Worm (Caenorhabditis elegans): Measurements from ENCODE around the gene K02D10.1.
A peak's percentile ranks its signal among the peaks of the same experiment; 100 is the strongest.

K02D10.1 gene

DNA sequence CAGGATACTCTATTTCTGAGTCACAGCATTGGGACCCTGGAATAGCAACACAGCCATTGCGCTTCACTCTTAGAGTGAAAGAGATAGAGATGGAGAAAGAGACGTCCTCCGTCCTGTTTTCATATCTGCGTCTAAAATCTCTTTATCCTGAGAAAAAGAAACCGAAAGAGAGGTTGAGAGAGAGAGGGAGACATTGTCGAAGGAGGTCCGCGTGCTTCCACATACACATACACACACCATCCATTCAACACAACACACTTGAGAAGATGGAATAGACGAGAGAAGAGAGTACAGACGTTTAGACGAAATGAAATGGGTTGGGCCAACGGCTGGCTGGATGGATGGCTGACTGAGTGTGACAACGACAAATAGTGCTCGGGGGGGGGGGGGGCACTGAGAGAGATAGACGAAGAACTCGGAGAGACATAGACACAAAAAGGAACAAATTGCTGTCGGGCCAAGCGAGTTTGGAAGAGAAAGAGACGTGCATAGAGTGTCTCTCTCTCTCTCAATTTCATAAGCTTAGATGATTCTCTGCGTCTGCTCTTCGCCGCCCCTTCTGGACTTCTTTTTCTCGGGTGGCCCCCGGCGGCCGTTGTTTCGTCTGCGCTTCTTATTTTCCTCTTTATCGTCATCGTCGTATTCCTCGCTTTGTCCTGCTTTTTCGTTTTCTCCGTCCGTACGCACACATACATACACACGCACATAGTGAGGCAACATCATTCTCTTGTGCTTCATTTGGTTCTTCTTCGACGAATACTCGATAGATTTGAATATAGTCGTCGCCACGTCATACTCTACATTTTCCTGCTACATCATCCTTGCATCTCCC is 30.8 kb downstream of the K02D10.1 start, which contains the start of gene F54F2.6 (continued):
- peak; percentile 1 for TF ChIP-seq athp-1 (tag; optimal IDR thresholded peaks at IDR 0.05)
- peak; percentile 99 for TF ChIP-seq zfh-2 (GFP tag; conservative IDR thresholded peaks at IDR 0.05)
- 0 out of 2 replicates have a peak, but pooled peaks have one; percentile 32 for TF ChIP-seq C17E4.6 (GFP tag; IDR thresholded peaks at IDR 0.05)
- TF ChIP-seq Y67H2A.10 (GFP tag; conservative IDR thresholded peaks at IDR 0.05), result no peak
- TF ChIP-seq repo-1 (tag; optimal IDR thresholded peaks at IDR 0.05), result peak; percentile 57
- TF ChIP-seq dox-1 (GFP tag; IDR thresholded peaks at IDR 0.05), result peak; percentile 77
- peak; percentile 81 for TF ChIP-seq atf-7 (tag; optimal IDR thresholded peaks at IDR 0.05)
- peak; percentile 42 for TF ChIP-seq madf-10 (tag; optimal IDR thresholded peaks at IDR 0.05)
- TF ChIP-seq snpc-4 (GFP tag; optimal IDR thresholded peaks at IDR 0.05), result no peak
- TF ChIP-seq snpc-4 (tag; optimal IDR thresholded peaks at IDR 0.05), result peak in 2 of 4 experiments; percentile 50
- TF ChIP-seq xnd-1 (tag; optimal IDR thresholded peaks at IDR 0.05), result no peak
- peak in 1 of 2 experiments; percentile 36 for TF ChIP-seq let-607 (tag; optimal IDR thresholded peaks at IDR 0.05)
- TF ChIP-seq T26A5.8 (tag; optimal IDR thresholded peaks at IDR 0.05), result no peak
- TF ChIP-seq F37B4.10 (GFP tag; IDR thresholded peaks at IDR 0.05), result 0 out of 2 replicates have a peak, but pooled peaks have one; percentile 9
- TF ChIP-seq B0035.1 (tag; optimal IDR thresholded peaks at IDR 0.05), result peak; percentile 32
- no peak for TF ChIP-seq F52B5.7 (tag; optimal IDR thresholded peaks at IDR 0.05)
- peak; percentile 88 for TF ChIP-seq ceh-27 (GFP tag; optimal IDR thresholded peaks at IDR 0.05)
- peak; percentile 59 for TF ChIP-seq mcd-1 (GFP tag; IDR thresholded peaks at IDR 0.05)
- TF ChIP-seq nhr-80 (tag; optimal IDR thresholded peaks at IDR 0.05), result peak; percentile 61

DNA sequence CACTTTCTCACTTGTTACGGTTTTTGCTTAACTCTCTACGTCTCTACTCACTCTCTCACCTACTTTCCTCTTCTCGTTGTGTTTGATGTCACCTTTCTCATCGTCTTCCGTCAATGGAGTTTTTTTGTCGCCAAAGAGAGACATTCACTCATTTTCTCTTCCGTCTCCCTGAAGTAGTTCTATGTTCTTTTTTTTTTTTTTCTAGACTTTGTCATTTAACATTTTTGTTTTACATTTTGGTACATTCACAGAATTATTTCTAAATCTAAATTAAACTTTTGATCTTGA is 31.4 kb downstream of the K02D10.1 start:
- TF ChIP-seq unc-130 (GFP tag; optimal IDR thresholded peaks at IDR 0.05) (no peak), ztf-26 (tag; optimal IDR thresholded peaks at IDR 0.05) (no peak), snpc-3.4 (tag; optimal IDR thresholded peaks at IDR 0.05) (no peak), lag-1 (GFP tag; IDR thresholded peaks at IDR 0.05) (no peak), nhr-27 (tag; optimal IDR thresholded peaks at IDR 0.05) (no peak), pha-4 (tag; optimal IDR thresholded peaks at IDR 0.05) (no peak), B0261.1 (tag; optimal IDR thresholded peaks at IDR 0.05) (no peak), dpl-1 (GFP tag; optimal IDR thresholded peaks at IDR 0.05) (no peak), akir-1 (GFP tag; optimal IDR thresholded peaks at IDR 0.05) (no peak), lsl-1 (GFP tag; optimal IDR thresholded peaks at IDR 0.05) (no peak), snpc-4 (GFP tag; optimal IDR thresholded peaks at IDR 0.05) (no peak), snpc-4 (tag; optimal IDR thresholded peaks at IDR 0.05) (no peak), lsy-27 (tag; optimal IDR thresholded peaks at IDR 0.05; ENCODE audit: borderline replicate concordance, insufficient read depth) (no peak), mcd-1 (GFP tag; IDR thresholded peaks at IDR 0.05) (no peak), hlh-26 (GFP tag; conservative IDR thresholded peaks at IDR 0.05) (no peak), unc-62 (GFP tag; optimal IDR thresholded peaks at IDR 0.05) (no peak)

DNA sequence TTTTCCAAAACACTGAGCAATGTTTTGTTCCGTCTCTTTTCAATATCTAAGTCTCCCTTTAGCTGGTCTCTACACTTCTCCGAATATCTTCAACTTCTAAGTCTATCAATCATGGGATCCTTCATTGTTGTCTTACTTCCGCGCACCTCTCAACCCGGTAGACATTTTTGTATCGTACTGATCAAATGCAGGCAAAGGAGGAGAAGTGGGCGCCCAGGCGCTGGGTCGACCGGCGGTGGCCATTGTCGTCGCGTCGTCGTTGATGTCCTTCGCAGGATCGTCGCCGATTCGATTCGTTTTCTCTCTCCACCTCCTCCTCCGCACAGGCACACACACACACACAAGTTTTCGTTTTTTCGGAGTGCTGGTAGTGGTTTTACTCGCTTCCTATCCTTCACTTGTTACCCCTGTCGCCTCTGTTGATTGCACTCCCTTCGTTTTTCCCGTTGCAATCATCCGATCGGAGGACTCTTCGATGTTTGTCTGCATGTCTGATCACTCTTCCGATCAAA is 32.1 kb downstream of the K02D10.1 start:
- TF ChIP-seq die-1 (tag; optimal IDR thresholded peaks at IDR 0.05) (peak; percentile 19), nhr-179 (tag; optimal IDR thresholded peaks at IDR 0.05) (no peak)

Measured in whole organism, young adult.